Worm (Caenorhabditis elegans): Measurements from ENCODE around the gene mmad-1.

Gene mmad-1

ce11 chrIII:13563000-13563522, 14.3 kb upstream of the mmad-1 start, which contains the start of gene T05D4.2:
TSS of gene T05D4.2 (minus strand) at chrIII:13563082.
- TF ChIP-seq T22C8.4 (GFP tag; IDR thresholded peaks at IDR 0.05), result no peak
- TF ChIP-seq med-1 (GFP tag; optimal IDR thresholded peaks at IDR 0.05; ENCODE audit: insufficient read depth), result no peak
- no peak for TF ChIP-seq ztf-29 (GFP tag; IDR thresholded peaks at IDR 0.05)
- no peak for TF ChIP-seq cog-1 (tag; optimal IDR thresholded peaks at IDR 0.05)
- TF ChIP-seq flt-1 (GFP tag; IDR thresholded peaks at IDR 0.05), result no peak
- no peak for TF ChIP-seq ztf-23 (GFP tag; IDR thresholded peaks at IDR 0.05)
- no peak for TF ChIP-seq klf-2 (GFP tag; conservative IDR thresholded peaks at IDR 0.05)
- no peak for TF ChIP-seq tab-1 (GFP tag; IDR thresholded peaks at IDR 0.05)
- no peak for TF ChIP-seq ref-1 (GFP tag; conservative IDR thresholded peaks at IDR 0.05)

DNA sequence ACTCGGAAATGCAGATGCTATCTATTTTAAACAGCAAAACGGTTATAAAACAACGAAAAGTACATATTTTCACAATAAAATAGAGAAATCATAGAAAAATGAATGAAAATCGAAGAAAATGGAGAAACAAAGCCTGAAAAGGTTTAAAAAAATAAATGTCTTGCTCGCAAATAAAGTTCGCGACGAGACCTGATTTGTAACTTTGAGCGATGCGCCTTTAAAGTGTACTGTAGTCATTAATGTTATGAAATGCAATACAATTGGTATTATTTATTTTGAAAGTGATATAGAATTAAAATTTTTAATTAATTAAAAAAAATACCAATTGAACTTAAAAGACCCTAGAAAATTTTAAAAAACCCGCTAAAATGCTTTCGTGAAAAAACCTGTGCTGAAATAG, 12.4 kb upstream of the mmad-1 start:
- TF ChIP-seq ztf-29 (GFP tag; IDR thresholded peaks at IDR 0.05) (no peak), cog-1 (tag; optimal IDR thresholded peaks at IDR 0.05) (no peak), ref-1 (GFP tag; conservative IDR thresholded peaks at IDR 0.05) (no peak), med-1 (GFP tag; optimal IDR thresholded peaks at IDR 0.05; ENCODE audit: insufficient read depth) (no peak), T22C8.4 (GFP tag; IDR thresholded peaks at IDR 0.05) (no peak), klf-2 (GFP tag; conservative IDR thresholded peaks at IDR 0.05) (no peak), ztf-23 (GFP tag; IDR thresholded peaks at IDR 0.05) (no peak)

- TF ChIP-seq ztf-23 (GFP tag; IDR thresholded peaks at IDR 0.05), result no peak
- no peak for TF ChIP-seq T22C8.4 (GFP tag; IDR thresholded peaks at IDR 0.05)
- TF ChIP-seq flt-1 (GFP tag; IDR thresholded peaks at IDR 0.05), result no peak
- no peak for TF ChIP-seq tab-1 (GFP tag; IDR thresholded peaks at IDR 0.05)
These were observed 11.9 kb upstream of the mmad-1 start for ce11 chrIII:13560715-13561114.

- TF ChIP-seq cog-1 (tag; optimal IDR thresholded peaks at IDR 0.05), result no peak
These were observed 7.2 kb upstream of the mmad-1 start for ce11 chrIII:13556039-13556438.

- TF ChIP-seq tab-1 (GFP tag; IDR thresholded peaks at IDR 0.05) (no peak), ztf-23 (GFP tag; IDR thresholded peaks at IDR 0.05) (no peak), flt-1 (GFP tag; IDR thresholded peaks at IDR 0.05) (no peak), ref-1 (GFP tag; conservative IDR thresholded peaks at IDR 0.05) (no peak), cog-1 (tag; optimal IDR thresholded peaks at IDR 0.05) (no peak), ztf-29 (GFP tag; IDR thresholded peaks at IDR 0.05) (no peak), T22C8.4 (GFP tag; IDR thresholded peaks at IDR 0.05) (no peak), klf-2 (GFP tag; conservative IDR thresholded peaks at IDR 0.05) (no peak), med-1 (GFP tag; optimal IDR thresholded peaks at IDR 0.05; ENCODE audit: insufficient read depth) (no peak)
These were observed 6.4 kb upstream of the mmad-1 start, which contains the start of gene scav-2 for ce11 chrIII:13555234-13555633. TSS of gene scav-2 (minus strand) at chrIII:13555334.

ce11 chrIII:13549960-13550359, 1.2 kb upstream of the mmad-1 start:
- TF ChIP-seq flt-1 (GFP tag; IDR thresholded peaks at IDR 0.05) (no peak), T22C8.4 (GFP tag; IDR thresholded peaks at IDR 0.05) (no peak), ref-1 (GFP tag; conservative IDR thresholded peaks at IDR 0.05) (no peak)

ce11 chrIII:13546537-13546936, 2.3 kb downstream of the mmad-1 start, which contains the start of gene Y76A2B.4:
TSS of gene Y76A2B.4 (minus strand) at chrIII:13546777.
- TF ChIP-seq cog-1 (tag; optimal IDR thresholded peaks at IDR 0.05), result no peak
- TF ChIP-seq ztf-29 (GFP tag; IDR thresholded peaks at IDR 0.05), result no peak
- no peak for TF ChIP-seq T22C8.4 (GFP tag; IDR thresholded peaks at IDR 0.05)
- TF ChIP-seq tab-1 (GFP tag; IDR thresholded peaks at IDR 0.05), result no peak
- TF ChIP-seq ztf-23 (GFP tag; IDR thresholded peaks at IDR 0.05), result no peak
- no peak for TF ChIP-seq ref-1 (GFP tag; conservative IDR thresholded peaks at IDR 0.05)
- TF ChIP-seq med-1 (GFP tag; optimal IDR thresholded peaks at IDR 0.05; ENCODE audit: insufficient read depth), result no peak
- no peak for TF ChIP-seq flt-1 (GFP tag; IDR thresholded peaks at IDR 0.05)
- no peak for TF ChIP-seq klf-2 (GFP tag; conservative IDR thresholded peaks at IDR 0.05)

DNA sequence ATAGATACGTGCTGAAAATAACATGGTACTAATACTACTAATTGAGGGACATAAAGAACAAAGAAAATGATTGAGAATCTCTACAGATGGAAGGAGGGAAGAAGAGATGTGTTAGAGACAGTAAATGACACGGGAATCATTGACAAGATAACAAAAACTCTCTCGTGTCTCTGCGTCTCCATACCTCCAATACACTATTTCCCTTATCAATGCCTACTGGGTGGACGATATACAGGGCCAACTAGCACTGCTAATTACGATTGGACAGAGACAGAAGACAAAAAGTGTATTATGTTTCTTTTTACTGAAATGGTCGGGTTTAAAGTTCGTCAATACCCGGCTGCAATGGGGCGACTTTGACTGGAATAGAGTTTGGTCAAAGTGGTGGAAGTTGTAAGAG, 4.2 kb downstream of the mmad-1 start:
- TF ChIP-seq ztf-29 (GFP tag; IDR thresholded peaks at IDR 0.05) (no peak), ztf-23 (GFP tag; IDR thresholded peaks at IDR 0.05) (no peak)

DNA sequence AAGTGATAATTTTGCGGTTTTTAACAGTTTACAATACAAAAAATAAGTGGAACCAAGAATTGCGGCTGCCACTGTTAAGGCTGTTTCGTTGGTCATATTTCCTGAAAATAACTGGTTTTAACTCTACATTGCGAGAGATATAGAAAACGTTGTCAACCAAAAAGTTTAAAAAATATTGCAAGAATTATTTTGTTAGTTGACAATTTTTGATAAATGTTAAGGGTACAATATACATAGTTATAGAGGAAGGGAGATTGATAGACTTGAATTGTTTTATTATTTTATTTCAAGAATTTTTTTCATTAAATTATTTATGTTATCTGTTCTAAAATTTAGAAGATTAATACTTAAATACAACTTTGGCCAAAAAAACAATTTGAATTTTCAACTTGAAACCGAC, 5.4 kb downstream of the mmad-1 start, which contains the start of gene acs-5:
acs-5 (minus strand) TSS at position 101 of the 400 bp plus-strand sequence.
- no peak for TF ChIP-seq ref-1 (GFP tag; conservative IDR thresholded peaks at IDR 0.05)
- TF ChIP-seq T22C8.4 (GFP tag; IDR thresholded peaks at IDR 0.05), result no peak
- TF ChIP-seq cog-1 (tag; optimal IDR thresholded peaks at IDR 0.05), result no peak
- TF ChIP-seq med-1 (GFP tag; optimal IDR thresholded peaks at IDR 0.05; ENCODE audit: insufficient read depth), result no peak
- no peak for TF ChIP-seq flt-1 (GFP tag; IDR thresholded peaks at IDR 0.05)
- TF ChIP-seq ztf-29 (GFP tag; IDR thresholded peaks at IDR 0.05), result no peak
- no peak for TF ChIP-seq klf-2 (GFP tag; conservative IDR thresholded peaks at IDR 0.05)
- no peak for TF ChIP-seq ztf-23 (GFP tag; IDR thresholded peaks at IDR 0.05)
- no peak for TF ChIP-seq tab-1 (GFP tag; IDR thresholded peaks at IDR 0.05)

ce11 chrIII:13542458-13542857, 6.3 kb downstream of the mmad-1 start:
- TF ChIP-seq tab-1 (GFP tag; IDR thresholded peaks at IDR 0.05), result no peak
- no peak for TF ChIP-seq ztf-29 (GFP tag; IDR thresholded peaks at IDR 0.05)
- TF ChIP-seq T22C8.4 (GFP tag; IDR thresholded peaks at IDR 0.05), result no peak
- TF ChIP-seq flt-1 (GFP tag; IDR thresholded peaks at IDR 0.05), result no peak
- no peak for TF ChIP-seq ztf-23 (GFP tag; IDR thresholded peaks at IDR 0.05)
- no peak for TF ChIP-seq cog-1 (tag; optimal IDR thresholded peaks at IDR 0.05)

DNA sequence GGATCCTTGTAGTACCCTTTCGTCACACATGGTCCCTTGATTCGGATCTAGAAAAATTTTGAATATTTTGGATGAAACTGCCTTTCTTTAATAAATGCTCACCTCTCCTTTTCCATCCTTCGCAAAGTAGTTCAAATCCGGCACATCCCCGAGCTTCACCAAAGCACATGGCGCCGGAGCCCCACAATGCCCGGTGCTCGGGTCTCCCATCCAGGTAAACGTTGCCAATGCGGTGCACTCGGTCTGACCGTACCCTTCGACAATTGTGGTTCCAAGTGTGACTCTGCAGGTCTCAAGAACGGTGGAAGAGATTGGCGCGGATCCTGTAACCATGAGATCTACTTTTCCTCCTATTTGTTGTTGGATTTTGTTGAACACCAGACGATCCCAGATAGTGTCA, 8.0 kb downstream of the mmad-1 start:
- TF ChIP-seq klf-2 (GFP tag; conservative IDR thresholded peaks at IDR 0.05), result no peak
- TF ChIP-seq ztf-23 (GFP tag; IDR thresholded peaks at IDR 0.05), result no peak
- TF ChIP-seq cog-1 (tag; optimal IDR thresholded peaks at IDR 0.05), result no peak
- TF ChIP-seq ref-1 (GFP tag; conservative IDR thresholded peaks at IDR 0.05), result no peak
- no peak for TF ChIP-seq tab-1 (GFP tag; IDR thresholded peaks at IDR 0.05)
- TF ChIP-seq flt-1 (GFP tag; IDR thresholded peaks at IDR 0.05), result no peak
- no peak for TF ChIP-seq med-1 (GFP tag; optimal IDR thresholded peaks at IDR 0.05; ENCODE audit: insufficient read depth)
- TF ChIP-seq ztf-29 (GFP tag; IDR thresholded peaks at IDR 0.05), result no peak
- TF ChIP-seq T22C8.4 (GFP tag; IDR thresholded peaks at IDR 0.05), result no peak

Measured in whole organism, midembryonic.